Worm (Caenorhabditis elegans) whole organism, L1 larva: ENCODE results near the gene C34C12.9.

ENCODE experiments used
- fkh-10 ChIP-seq: sonication (generic microtip); optimal IDR thresholded peaks from 2 replicates; lab custom pipeline; 2017; ENCODE audit warnings: missing biosample characterization, missing genetic modification reagents, missing genetic modification characterization
- lin-15B ChIP-seq: fragments of 150-350 bp; sonication (generic microtip); optimal IDR thresholded peaks from 3 replicates; lab custom pipeline; 2014; ENCODE audit warnings: missing biosample characterization, missing genetic modification characterization
- lin-39 ChIP-seq: fragments of 150-350 bp; optimal IDR thresholded peaks from 2 replicates; lab custom pipeline; 2014; ENCODE audit warnings: missing biosample characterization, missing genetic modification reagents, missing genetic modification characterization
- mdl-1 ChIP-seq, 2 experiments: fragments of 150-350 bp; optimal IDR thresholded peaks; 2 replicates each; lab custom pipeline; 2014 to 2017; ENCODE audit warnings: missing biosample characterization in 2 of 2, missing genetic modification characterization in 2 of 2, inconsistent platforms in 1 of 2
- unc-130 ChIP-seq: fragments of 150-350 bp; optimal IDR thresholded peaks from 2 replicates; lab custom pipeline; 2017; ENCODE audit warnings: missing biosample characterization, missing genetic modification characterization, inconsistent platforms

- TF ChIP-seq lin-39 (tag; lab: Kevin White, UChicago) (no peak), unc-130 (no peak), lin-15B (no peak), mdl-1 (tag; optimal IDR thresholded peaks at IDR 0.05; lab: Kevin White, UChicago) (no peak), fkh-10 (GFP tag; lab: Kevin White, UChicago) (no peak)
Observed at ce11 chrIII:3431385-3431784, 43.9 kb downstream of the C34C12.9 start, which contains the start of gene K01A11.1.
